Worm (Caenorhabditis elegans): Measurements from ENCODE around the gene clc-20.
A peak's percentile ranks its signal among the peaks of the same experiment; 100 is the strongest.

Gene clc-20

DNA sequence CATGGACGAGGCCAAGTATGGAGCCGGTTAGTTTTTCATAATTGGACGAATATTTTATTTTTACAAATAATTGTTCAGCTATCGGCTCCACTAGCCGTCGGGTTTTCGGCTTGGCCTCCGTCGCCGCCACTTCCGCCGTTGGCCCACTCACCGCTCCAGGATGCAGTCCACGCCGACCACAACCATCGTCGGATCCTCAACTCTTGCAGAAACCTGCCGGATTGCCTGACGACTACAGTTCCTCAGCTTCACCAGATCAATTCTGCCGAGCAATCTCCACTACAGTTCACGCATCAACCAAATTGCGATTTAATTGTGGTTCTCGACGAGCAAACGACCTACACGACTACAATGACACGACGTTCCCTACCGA, 38.0 kb upstream of the clc-20 start (continued):
- TF ChIP-seq nhr-25 (tag; optimal IDR thresholded peaks at IDR 0.05; ENCODE audit: borderline replicate concordance, insufficient read depth) (no peak), ztf-11 (tag; optimal IDR thresholded peaks at IDR 0.05) (no peak), vab-7 (GFP tag; IDR thresholded peaks at IDR 0.05) (no peak), T20F7.1 (GFP tag; optimal IDR thresholded peaks at IDR 0.05) (no peak), lin-29 (GFP tag; IDR thresholded peaks at IDR 0.05) (no peak), daf-19 (GFP tag; conservative IDR thresholded peaks at IDR 0.05) (no peak), ZK337.2 (GFP tag; IDR thresholded peaks at IDR 0.05) (0 out of 2 replicates have a peak, but pooled peaks have one; percentile 2), nhr-11 (tag; optimal IDR thresholded peaks at IDR 0.05) (no peak), cey-2 (tag; optimal IDR thresholded peaks at IDR 0.05; ENCODE audit: borderline replicate concordance, insufficient read depth) (no peak), aly-2 (tag; optimal IDR thresholded peaks at IDR 0.05) (no peak), F26F4.8 (GFP tag; conservative IDR thresholded peaks at IDR 0.05) (no peak), dpl-1 (GFP tag; optimal IDR thresholded peaks at IDR 0.05) (no peak), ceh-28 (tag; optimal IDR thresholded peaks at IDR 0.05) (no peak), hmg-1.1 (GFP tag; IDR thresholded peaks at IDR 0.05) (0 out of 2 replicates have a peak, but pooled peaks have one; percentile 13), tra-1 (GFP tag; IDR thresholded peaks at IDR 0.05) (no peak; the same call in 1 of the 2 replicates), F10B5.3 (tag; optimal IDR thresholded peaks at IDR 0.05) (no peak), nhr-111 (GFP tag; optimal IDR thresholded peaks at IDR 0.05) (no peak), zfp-2 (tag; optimal IDR thresholded peaks at IDR 0.05) (no peak), gei-8 (GFP tag; optimal IDR thresholded peaks at IDR 0.05) (no peak), D1046.2 (GFP tag; IDR thresholded peaks at IDR 0.05) (no peak), ctbp-1 (GFP tag; IDR thresholded peaks at IDR 0.05) (no peak), dve-1 (tag; optimal IDR thresholded peaks at IDR 0.05; ENCODE audit: insufficient read depth) (peak; percentile 9), jun-1 (tag; optimal IDR thresholded peaks at IDR 0.05) (no peak), mep-1 (tag; optimal IDR thresholded peaks at IDR 0.05) (no peak), F49E8.2 (tag; optimal IDR thresholded peaks at IDR 0.05; ENCODE audit: borderline replicate concordance) (no peak), ceh-82 (tag; optimal IDR thresholded peaks at IDR 0.05) (no peak), ceh-20 (GFP tag; IDR thresholded peaks at IDR 0.05) (no peak), daf-8 (GFP tag; IDR thresholded peaks at IDR 0.05) (no peak), dmd-6 (GFP tag; IDR thresholded peaks at IDR 0.05) (no peak), F37D6.2 (tag; optimal IDR thresholded peaks at IDR 0.05) (no peak), dmd-8 (GFP tag; IDR thresholded peaks at IDR 0.05) (no peak), php-3 (GFP tag; IDR thresholded peaks at IDR 0.05) (0 out of 2 replicates have a peak, but pooled peaks have one; percentile 23), dmd-9 (GFP tag; IDR thresholded peaks at IDR 0.05) (0 out of 2 replicates have a peak, but pooled peaks have one; percentile 8), saeg-2 (GFP tag; IDR thresholded peaks at IDR 0.05) (no peak), nhr-77 (tag; optimal IDR thresholded peaks at IDR 0.05) (no peak), R02D3.7 (tag; optimal IDR thresholded peaks at IDR 0.05) (no peak), egl-27 (tag; optimal IDR thresholded peaks at IDR 0.05) (no peak), mes-2 (tag; optimal IDR thresholded peaks at IDR 0.05; ENCODE audit: poor library complexity, severe bottlenecking) (peak; percentile 23), madf-9 (GFP tag; conservative IDR thresholded peaks at IDR 0.05) (no peak), skn-1 (tag; optimal IDR thresholded peaks at IDR 0.05) (no peak), ama-1 (optimal IDR thresholded peaks at IDR 0.05) (no peak), rbr-2 (tag; optimal IDR thresholded peaks at IDR 0.05) (no peak), ces-1 (GFP tag; optimal IDR thresholded peaks at IDR 0.05) (no peak), pha-4 (GFP tag; IDR thresholded peaks at IDR 0.05) (no peak), pha-4 (tag; optimal IDR thresholded peaks at IDR 0.05) (no peak), fos-1 (tag; optimal IDR thresholded peaks at IDR 0.05) (no peak), nhr-76 (tag; optimal IDR thresholded peaks at IDR 0.05) (no peak), lin-39 (tag; optimal IDR thresholded peaks at IDR 0.05) (no peak), madf-5 (GFP tag; IDR thresholded peaks at IDR 0.05) (0 out of 4 replicates have a peak, but pooled peaks of 1 of the 2 experiments have one; percentile 31), T26A8.4 (GFP tag; IDR thresholded peaks at IDR 0.05) (peak; percentile 48; the same call in 1 of the 2 replicates), nhr-102 (tag; optimal IDR thresholded peaks at IDR 0.05) (no peak)

Data from whole organism, L4 larva.